Fruit fly (Drosophila melanogaster): ENCODE measurements around the gene CG33128.

DNA sequence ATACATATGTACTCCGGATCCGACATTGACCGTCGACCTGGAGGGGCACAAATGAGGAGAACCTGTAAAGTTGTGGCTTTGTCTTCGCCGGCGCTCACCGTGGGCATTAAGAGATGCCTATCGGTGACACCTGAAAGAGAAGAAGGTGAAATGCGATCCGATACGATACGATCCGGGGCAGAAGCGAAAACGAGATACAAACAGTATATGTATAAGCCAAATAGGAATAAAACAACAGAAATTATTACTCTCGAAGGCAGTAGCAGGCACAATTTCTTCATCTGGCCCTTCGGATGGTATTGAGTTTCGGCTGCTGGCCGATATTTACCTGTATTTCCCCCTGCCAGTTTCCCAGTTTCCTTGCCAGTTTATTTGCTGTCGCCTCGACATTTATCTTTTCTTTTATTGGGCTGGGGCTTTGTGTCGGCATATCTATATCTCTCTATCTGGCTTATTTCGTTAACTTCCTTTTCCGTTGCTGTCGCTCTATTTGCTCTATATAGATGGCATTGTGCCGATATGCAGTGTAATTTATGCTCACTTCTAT, 30.4 kb upstream of the CG33128 start:
- TF ChIP-seq CG8301 (tag; optimal IDR thresholded peaks at IDR 0.05) (no peak), CG8159 (tag; optimal IDR thresholded peaks at IDR 0.05) (no peak), CG9948 (tag; optimal IDR thresholded peaks at IDR 0.05) (no peak), CG14655 (GFP tag; optimal IDR thresholded peaks at IDR 0.05) (no peak), CG17806 (tag; optimal IDR thresholded peaks at IDR 0.05) (no peak), CG10348 (GFP tag; IDR thresholded peaks at IDR 0.05) (no peak), rn (GFP tag; IDR thresholded peaks at IDR 0.05) (no peak)

All from whole organism, pupa.